Worm (Caenorhabditis elegans): ENCODE measurements around the gene srbc-13.
A peak's percentile ranks its signal among the peaks of the same experiment; 100 is the strongest.

srbc-13 gene

ce11 chrV:854966-855365 is 7.3 kb downstream of the srbc-13 start, which contains the start of gene K09C6.9:
Gene K09C6.9 (minus strand): TSS chrV:855066.
- TF ChIP-seq elt-3 (tag; optimal IDR thresholded peaks at IDR 0.05): no peak
- no peak for TF ChIP-seq ceh-43 (GFP tag; optimal IDR thresholded peaks at IDR 0.05)
- no peak for TF ChIP-seq blmp-1 (tag; optimal IDR thresholded peaks at IDR 0.05)
- TF ChIP-seq unc-39 (tag; optimal IDR thresholded peaks at IDR 0.05): no peak
- TF ChIP-seq sptf-1 (tag; optimal IDR thresholded peaks at IDR 0.05): no peak
- TF ChIP-seq nhr-12 (tag; optimal IDR thresholded peaks at IDR 0.05): no peak
- no peak for TF ChIP-seq unc-120 (tag; optimal IDR thresholded peaks at IDR 0.05; ENCODE audit: poor library complexity, severe bottlenecking)
- no peak for TF ChIP-seq cnd-1 (tag; optimal IDR thresholded peaks at IDR 0.05)
- TF ChIP-seq ceh-83 (GFP tag; optimal IDR thresholded peaks at IDR 0.05): no peak
- no peak for TF ChIP-seq drap-1 (GFP tag; optimal IDR thresholded peaks at IDR 0.05)
- no peak for TF ChIP-seq nhr-237 (tag; optimal IDR thresholded peaks at IDR 0.05)
- no peak for TF ChIP-seq unc-62 (GFP tag; optimal IDR thresholded peaks at IDR 0.05)
- no peak for TF ChIP-seq mep-1 (tag; optimal IDR thresholded peaks at IDR 0.05)
- TF ChIP-seq pha-4 (tag; optimal IDR thresholded peaks at IDR 0.05): no peak
- TF ChIP-seq lin-13 (tag; optimal IDR thresholded peaks at IDR 0.05): no peak
- TF ChIP-seq lin-32 (GFP tag; optimal IDR thresholded peaks at IDR 0.05): no peak

- TF ChIP-seq blmp-1 (tag; optimal IDR thresholded peaks at IDR 0.05): no peak
- TF ChIP-seq drap-1 (GFP tag; optimal IDR thresholded peaks at IDR 0.05): no peak
- TF ChIP-seq hlh-1 (tag; optimal IDR thresholded peaks at IDR 0.05): no peak
- no peak for TF ChIP-seq tbx-8 (GFP tag; optimal IDR thresholded peaks at IDR 0.05)
- no peak for TF ChIP-seq unc-39 (tag; optimal IDR thresholded peaks at IDR 0.05)
- TF ChIP-seq flh-1 (GFP tag; optimal IDR thresholded peaks at IDR 0.05): no peak
- TF ChIP-seq zip-8 (tag; optimal IDR thresholded peaks at IDR 0.05): no peak
- TF ChIP-seq bed-3 (GFP tag; optimal IDR thresholded peaks at IDR 0.05): no peak
- no peak for TF ChIP-seq lin-32 (GFP tag; optimal IDR thresholded peaks at IDR 0.05)
- TF ChIP-seq sptf-1 (tag; optimal IDR thresholded peaks at IDR 0.05): no peak
- TF ChIP-seq mab-5 (tag; optimal IDR thresholded peaks at IDR 0.05): no peak
- TF ChIP-seq elt-1 (tag; optimal IDR thresholded peaks at IDR 0.05; ENCODE audit: borderline replicate concordance, insufficient read depth): no peak
- TF ChIP-seq lsy-2 (tag; optimal IDR thresholded peaks at IDR 0.05): no peak
- no peak for TF ChIP-seq snpc-4 (tag; optimal IDR thresholded peaks at IDR 0.05)
- no peak for TF ChIP-seq ceh-83 (GFP tag; optimal IDR thresholded peaks at IDR 0.05)
- no peak for TF ChIP-seq nhr-237 (tag; optimal IDR thresholded peaks at IDR 0.05)
- TF ChIP-seq M03D4.4 (tag; optimal IDR thresholded peaks at IDR 0.05): no peak
- TF ChIP-seq ces-1 (GFP tag; optimal IDR thresholded peaks at IDR 0.05): no peak
- no peak for TF ChIP-seq nhr-28 (tag; optimal IDR thresholded peaks at IDR 0.05)
- no peak for TF ChIP-seq cnd-1 (tag; optimal IDR thresholded peaks at IDR 0.05)
These were observed 8.9 kb downstream of the srbc-13 start, which contains the start of gene K09C6.2 for ce11 chrV:856549-856948. Gene K09C6.2 (plus strand): TSS chrV:856849.

ce11 chrV:858841-859456 is 11.3 kb downstream of the srbc-13 start:
- TF ChIP-seq ceh-39 (tag; optimal IDR thresholded peaks at IDR 0.05): no peak
- no peak for TF ChIP-seq blmp-1 (tag; optimal IDR thresholded peaks at IDR 0.05)
- peak; percentile 48 for TF ChIP-seq ceh-83 (GFP tag; optimal IDR thresholded peaks at IDR 0.05)
- no peak for TF ChIP-seq nhr-2 (tag; optimal IDR thresholded peaks at IDR 0.05)

DNA sequence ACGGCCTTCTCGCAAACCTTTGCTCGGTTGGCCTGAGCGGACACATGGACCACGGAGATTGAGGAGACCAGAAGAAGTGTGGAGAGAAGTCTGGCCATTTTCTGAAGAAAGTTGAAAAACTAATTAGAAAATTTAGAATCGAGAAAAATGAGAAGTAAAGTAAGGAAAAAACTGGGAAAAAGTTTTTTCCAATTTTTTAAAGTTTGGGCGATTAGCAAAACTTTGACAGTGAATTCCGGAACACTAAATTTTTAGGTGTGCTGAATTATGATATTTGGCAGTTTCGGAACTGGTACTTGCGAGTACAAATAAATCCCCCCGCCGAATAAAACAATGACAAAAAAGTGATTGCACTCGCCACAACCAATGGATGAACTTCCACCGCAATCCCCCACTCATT is 19.1 kb downstream of the srbc-13 start, which contains the start of gene T02B11.3:
T02B11.3 (minus strand) TSS at position 101 of the 400 bp plus-strand sequence.
- TF ChIP-seq lin-32 (GFP tag; optimal IDR thresholded peaks at IDR 0.05) (no peak), nhr-12 (tag; optimal IDR thresholded peaks at IDR 0.05) (no peak), lin-13 (tag; optimal IDR thresholded peaks at IDR 0.05) (no peak), ham-2 (GFP tag; optimal IDR thresholded peaks at IDR 0.05) (no peak), ceh-83 (GFP tag; optimal IDR thresholded peaks at IDR 0.05) (no peak), tbx-8 (GFP tag; optimal IDR thresholded peaks at IDR 0.05) (no peak)

ce11 chrV:871029-871428 is 23.4 kb downstream of the srbc-13 start, which contains the start of gene T02B11.4:
Gene T02B11.4 (minus strand): TSS chrV:871129.
- TF ChIP-seq M03D4.4 (tag; optimal IDR thresholded peaks at IDR 0.05) (no peak), ces-1 (GFP tag; optimal IDR thresholded peaks at IDR 0.05) (no peak), nhr-2 (tag; optimal IDR thresholded peaks at IDR 0.05) (no peak), lsy-2 (tag; optimal IDR thresholded peaks at IDR 0.05) (no peak), nhr-76 (tag; optimal IDR thresholded peaks at IDR 0.05) (no peak), unc-120 (tag; optimal IDR thresholded peaks at IDR 0.05; ENCODE audit: poor library complexity, severe bottlenecking) (no peak), ceh-43 (GFP tag; optimal IDR thresholded peaks at IDR 0.05) (no peak), blmp-1 (tag; optimal IDR thresholded peaks at IDR 0.05) (no peak), snpc-4 (tag; optimal IDR thresholded peaks at IDR 0.05) (no peak), hlh-1 (tag; optimal IDR thresholded peaks at IDR 0.05) (no peak), sem-2 (GFP tag; optimal IDR thresholded peaks at IDR 0.05) (no peak), ztf-11 (tag; optimal IDR thresholded peaks at IDR 0.05) (no peak), elt-1 (tag; optimal IDR thresholded peaks at IDR 0.05; ENCODE audit: borderline replicate concordance, insufficient read depth) (no peak), drap-1 (GFP tag; optimal IDR thresholded peaks at IDR 0.05) (no peak), ham-2 (GFP tag; optimal IDR thresholded peaks at IDR 0.05) (no peak), lin-13 (tag; optimal IDR thresholded peaks at IDR 0.05) (no peak), unc-62 (GFP tag; optimal IDR thresholded peaks at IDR 0.05) (no peak)

Measured in whole organism, mixed stage, embryonic.